Worm (Caenorhabditis elegans) whole organism, L1 larva: Measurements from ENCODE around the gene srh-88.

Experiments used
- alr-1 ChIP-seq: fragments of 200-800 bp; sonication (Bioruptor generic); optimal IDR thresholded peaks from 2 replicates; lab custom pipeline; 2018; ENCODE audit warnings: borderline replicate concordance, mild to moderate bottlenecking, missing genetic modification characterization, missing compliant biosample characterization
- blmp-1 ChIP-seq: fragments of 150-350 bp; optimal IDR thresholded peaks from 2 replicates; lab custom pipeline; 2014; ENCODE audit warnings: missing biosample characterization, missing genetic modification characterization
- elt-3 ChIP-seq, 6 experiments: fragments of 150-350 bp in 1 of 6; sonication (generic microtip); optimal IDR thresholded peaks; 2 replicates each; lab custom pipeline; 2017 to 2018; ENCODE audit warnings: missing biosample characterization in 6 of 6, missing genetic modification characterization in 6 of 6, inconsistent platforms in 1 of 6
- jun-1 ChIP-seq: fragments of 150-350 bp; optimal IDR thresholded peaks from 2 replicates; lab custom pipeline; 2014; ENCODE audit warnings: missing biosample characterization, missing genetic modification reagents, missing genetic modification characterization
- lsy-2 ChIP-seq, 2 experiments: fragments of 150-350 bp; optimal IDR thresholded peaks; 2 replicates each; lab custom pipeline; 2014; ENCODE audit warnings: missing biosample characterization in 2 of 2, missing genetic modification characterization in 2 of 2
- nhr-11 ChIP-seq: fragments of 150-350 bp; optimal IDR thresholded peaks from 2 replicates; lab custom pipeline; 2014; ENCODE audit warnings: missing biosample characterization, missing genetic modification characterization
- unc-130 ChIP-seq: fragments of 150-350 bp; optimal IDR thresholded peaks from 2 replicates; lab custom pipeline; 2017; ENCODE audit warnings: missing biosample characterization, missing genetic modification characterization, inconsistent platforms
- unc-62 ChIP-seq: fragments of 150-350 bp; optimal IDR thresholded peaks from 2 replicates; lab custom pipeline; 2014; ENCODE audit warnings: missing biosample characterization, missing genetic modification reagents, missing genetic modification characterization
- unc-86 ChIP-seq: sonication (generic microtip); optimal IDR thresholded peaks from 2 replicates; lab custom pipeline; 2016; ENCODE audit warnings: missing genetic modification characterization, missing compliant biosample characterization
- vab-15 ChIP-seq: sonication (generic microtip); optimal IDR thresholded peaks from 2 replicates; lab custom pipeline; 2017; ENCODE audit warnings: missing genotype, mild to moderate bottlenecking, missing genetic modification characterization, missing compliant biosample characterization

DNA sequence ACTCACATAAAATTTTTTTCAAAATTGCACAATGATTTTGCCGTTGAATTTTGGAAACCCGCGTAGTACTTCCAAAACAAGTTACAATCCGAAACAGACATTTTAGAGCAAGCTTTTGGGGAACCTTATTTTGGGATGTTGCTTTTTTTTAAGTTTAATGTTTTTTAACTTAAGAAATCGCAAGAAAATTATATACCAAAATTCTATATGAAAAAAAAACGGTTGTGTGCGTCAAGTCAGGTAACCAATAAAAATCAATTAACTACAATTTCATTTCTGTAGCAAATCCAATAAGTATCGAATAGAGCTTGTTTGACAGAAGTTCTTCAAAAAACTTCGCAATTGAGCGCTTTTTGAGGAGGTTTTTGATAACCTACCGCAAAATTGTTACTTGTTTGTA is 18.7 kb upstream of the srh-88 start, which contains the start of gene srw-117:
- no peak for TF ChIP-seq elt-3 (tag; optimal IDR thresholded peaks at IDR 0.05; lab: Kevin White, UChicago)
- no peak for TF ChIP-seq blmp-1 (tag; lab: Kevin White, UChicago)
- no peak for TF ChIP-seq alr-1
- TF ChIP-seq nhr-11 (tag; lab: Kevin White, UChicago) = no peak
- TF ChIP-seq unc-86 (tag; lab: Kevin White, UChicago) = no peak
- no peak for TF ChIP-seq unc-62
- TF ChIP-seq jun-1 (tag; lab: Kevin White, UChicago) = no peak
- TF ChIP-seq lsy-2 (tag; optimal IDR thresholded peaks at IDR 0.05; lab: Kevin White, UChicago) = no peak
- no peak for TF ChIP-seq unc-130 (tag; lab: Kevin White, UChicago)
- no peak for TF ChIP-seq vab-15 (tag; lab: Kevin White, UChicago)
